Worm (Caenorhabditis elegans): Measurements from ENCODE around the gene ZC449.8.

ZC449.8 gene

DNA sequence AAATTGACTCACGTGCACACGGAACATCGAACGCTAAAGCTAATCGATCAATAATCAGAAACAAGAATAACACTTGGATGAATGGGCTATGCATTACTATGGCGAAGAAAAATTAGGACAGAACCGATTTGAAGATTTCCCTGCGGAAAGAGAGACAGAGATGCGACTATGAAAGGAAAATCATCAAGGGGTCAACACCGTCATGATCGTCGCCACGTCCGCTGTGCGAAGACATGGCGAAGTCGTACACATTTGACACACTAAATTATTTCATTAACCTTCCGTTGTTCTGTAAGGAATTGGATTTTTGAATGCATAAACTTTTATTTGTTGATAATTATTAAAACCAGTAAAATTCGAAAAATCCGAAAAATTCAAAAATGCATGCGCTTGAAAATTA lies 46.6 kb upstream of the ZC449.8 start, which contains the start of gene M03F4.6 (continued):
- TF ChIP-seq Y75B8A.6 (GFP tag; IDR thresholded peaks at IDR 0.05) = peak; percentile 65
- peak; percentile 59 for TF ChIP-seq arid-1 (GFP tag; conservative IDR thresholded peaks at IDR 0.05)
- TF ChIP-seq tra-1 (GFP tag; IDR thresholded peaks at IDR 0.05) = peak; percentile 64; the same call in 1 of the 2 replicates
- TF ChIP-seq Y5F2A.4 (GFP tag; optimal IDR thresholded peaks at IDR 0.05) = no peak
- 0 out of 2 replicates have a peak, but pooled peaks have one; percentile 23 for TF ChIP-seq lin-29 (GFP tag; IDR thresholded peaks at IDR 0.05)
- peak; percentile 87 for TF ChIP-seq T26A8.4 (GFP tag; IDR thresholded peaks at IDR 0.05)

DNA sequence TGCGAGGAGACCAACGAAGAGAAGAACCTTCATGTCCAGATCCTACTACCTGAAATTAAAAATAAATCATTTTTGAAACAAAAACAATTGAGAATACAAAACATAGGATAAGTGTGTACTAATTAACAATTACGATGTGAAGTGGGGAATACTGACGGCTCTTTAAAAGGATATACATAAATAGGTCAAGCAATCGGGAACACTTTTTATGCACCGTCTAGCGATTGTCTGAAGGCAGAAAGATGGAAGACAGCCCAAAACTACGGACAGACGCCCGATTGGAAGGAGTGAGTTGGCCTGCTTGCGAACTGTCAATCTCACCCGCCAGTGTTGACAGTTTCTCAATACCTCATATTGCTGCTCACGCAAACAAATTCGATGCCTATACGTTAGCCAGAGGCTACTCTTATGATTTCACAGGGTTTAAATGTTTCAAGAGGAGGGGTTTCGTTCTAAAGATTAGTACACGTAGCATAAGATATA lies 45.0 kb upstream of the ZC449.8 start, which contains the start of gene calu-1:
TSS of gene calu-1 (minus strand) at position 51 of the 483 bp plus-strand sequence.
- TF ChIP-seq lir-3 (tag; optimal IDR thresholded peaks at IDR 0.05) (no peak), ceh-32 (tag; optimal IDR thresholded peaks at IDR 0.05; ENCODE audit: poor library complexity) (no peak), ceh-28 (tag; optimal IDR thresholded peaks at IDR 0.05) (no peak), F44E2.7 (GFP tag; IDR thresholded peaks at IDR 0.05) (no peak), snpc-1.2 (GFP tag; IDR thresholded peaks at IDR 0.05) (no peak), nhr-77 (tag; optimal IDR thresholded peaks at IDR 0.05) (no peak), dmd-6 (GFP tag; IDR thresholded peaks at IDR 0.05) (peak; percentile 94), nhr-111 (GFP tag; optimal IDR thresholded peaks at IDR 0.05) (no peak), D1046.2 (GFP tag; IDR thresholded peaks at IDR 0.05) (no peak), ama-1 (optimal IDR thresholded peaks at IDR 0.05) (no peak), T26A8.4 (GFP tag; IDR thresholded peaks at IDR 0.05) (no peak), mep-1 (tag; optimal IDR thresholded peaks at IDR 0.05) (no peak), F49E8.2 (tag; optimal IDR thresholded peaks at IDR 0.05; ENCODE audit: borderline replicate concordance) (no peak), hlh-11 (tag; optimal IDR thresholded peaks at IDR 0.05) (peak; percentile 6), tra-1 (GFP tag; IDR thresholded peaks at IDR 0.05) (peak; percentile 95), lin-1 (GFP tag; IDR thresholded peaks at IDR 0.05) (peak; percentile 39; the same call in 1 of the 2 replicates), zfp-3 (GFP tag; conservative IDR thresholded peaks at IDR 0.05) (no peak), pqm-1 (tag; optimal IDR thresholded peaks at IDR 0.05) (no peak), pha-4 (GFP tag; IDR thresholded peaks at IDR 0.05) (peak; percentile 53; the same call in 1 of the 2 replicates), pha-4 (tag; optimal IDR thresholded peaks at IDR 0.05) (no peak), unc-39 (tag; optimal IDR thresholded peaks at IDR 0.05) (no peak), saeg-2 (GFP tag; IDR thresholded peaks at IDR 0.05) (no peak), zip-2 (tag; optimal IDR thresholded peaks at IDR 0.05) (no peak), nhr-102 (tag; optimal IDR thresholded peaks at IDR 0.05) (no peak), T20F7.1 (GFP tag; optimal IDR thresholded peaks at IDR 0.05) (peak; percentile 32), daf-16 (GFP tag; optimal IDR thresholded peaks at IDR 0.05) (peak in 1 of 2 experiments; percentile 5), daf-16 (tag; optimal IDR thresholded peaks at IDR 0.05) (peak; percentile 18), F37D6.2 (tag; optimal IDR thresholded peaks at IDR 0.05) (no peak), nhr-42 (GFP tag; IDR thresholded peaks at IDR 0.05) (no peak), fkh-10 (GFP tag; optimal IDR thresholded peaks at IDR 0.05) (no peak), ceh-44 (GFP tag; IDR thresholded peaks at IDR 0.05) (no peak), dve-1 (tag; optimal IDR thresholded peaks at IDR 0.05; ENCODE audit: insufficient read depth) (peak; percentile 6), skn-1 (tag; optimal IDR thresholded peaks at IDR 0.05) (no peak), lin-29 (GFP tag; IDR thresholded peaks at IDR 0.05) (no peak), mdt-29 (GFP tag; IDR thresholded peaks at IDR 0.05) (peak; percentile 54; the same call in 1 of the 2 replicates), zip-11 (GFP tag; IDR thresholded peaks at IDR 0.05) (no peak), ztf-7 (tag; optimal IDR thresholded peaks at IDR 0.05) (no peak), unc-130 (GFP tag; optimal IDR thresholded peaks at IDR 0.05) (no peak), mxl-2 (GFP tag; conservative IDR thresholded peaks at IDR 0.05) (no peak), spr-1 (tag; optimal IDR thresholded peaks at IDR 0.05) (no peak), spr-3 (GFP tag; optimal IDR thresholded peaks at IDR 0.05) (no peak), nhr-6 (tag; optimal IDR thresholded peaks at IDR 0.05) (no peak), fos-1 (tag; optimal IDR thresholded peaks at IDR 0.05) (no peak), madf-5 (GFP tag; IDR thresholded peaks at IDR 0.05) (no peak), lin-38 (GFP tag; IDR thresholded peaks at IDR 0.05) (no peak), attf-4 (tag; optimal IDR thresholded peaks at IDR 0.05) (no peak), daf-19 (GFP tag; conservative IDR thresholded peaks at IDR 0.05) (no peak)
